Worm (Caenorhabditis elegans) whole organism, L1 larva: ENCODE measurements around the gene srw-66.

Source experiments
- C04F5.9 ChIP-seq: sonication (generic microtip); optimal IDR thresholded peaks from 2 replicates; lab custom pipeline; 2016; ENCODE audit warnings: missing genetic modification characterization, missing compliant biosample characterization
- C16A3.4 ChIP-seq: fragments of 150-350 bp; optimal IDR thresholded peaks from 2 replicates; lab custom pipeline; 2014; ENCODE audit warnings: missing biosample characterization, missing genetic modification characterization
- aha-1 ChIP-seq: fragments of 150-350 bp; optimal IDR thresholded peaks from 2 replicates; lab custom pipeline; 2014; ENCODE audit warnings: missing biosample characterization, missing genetic modification characterization
- alr-1 ChIP-seq: fragments of 200-800 bp; sonication (Bioruptor generic); optimal IDR thresholded peaks from 2 replicates; lab custom pipeline; 2018; ENCODE audit warnings: borderline replicate concordance, mild to moderate bottlenecking, missing genetic modification characterization, missing compliant biosample characterization
- ama-1 ChIP-seq: fragments of 150-350 bp; optimal IDR thresholded peaks from 2 replicates; lab custom pipeline; 2014
- blmp-1 ChIP-seq: fragments of 150-350 bp; optimal IDR thresholded peaks from 2 replicates; lab custom pipeline; 2014; ENCODE audit warnings: missing biosample characterization, missing genetic modification characterization
- ceh-63 ChIP-seq: fragments of 200-800 bp; sonication (Bioruptor generic); optimal IDR thresholded peaks from 2 replicates; lab custom pipeline; 2018; ENCODE audit warnings: mild to moderate bottlenecking, missing genetic modification characterization, missing compliant biosample characterization
- ceh-82 ChIP-seq, 3 experiments: fragments of 150-350 bp in 1 of 3; sonication (generic microtip) in 2 of 3; optimal IDR thresholded peaks; 2 replicates each; lab custom pipeline; 2014 to 2017; ENCODE audit warnings: missing biosample characterization in 3 of 3, missing genetic modification characterization in 3 of 3
- ceh-90 ChIP-seq: sonication (generic microtip); optimal IDR thresholded peaks from 2 replicates; lab custom pipeline; 2016; ENCODE audit warnings: missing genetic modification characterization, missing compliant biosample characterization
- ces-1 ChIP-seq: fragments of 150-350 bp; optimal IDR thresholded peaks from 2 replicates; lab custom pipeline; 2014; ENCODE audit warnings: missing biosample characterization, missing genetic modification reagents, missing genetic modification characterization
- dpl-1 ChIP-seq, 3 experiments: fragments of 150-350 bp in 2 of 3; sonication (generic microtip) in 1 of 3; optimal IDR thresholded peaks; 2 replicates each; lab custom pipeline; 2014 to 2017; ENCODE audit warnings: missing biosample characterization in 3 of 3, missing genetic modification characterization in 3 of 3, missing genetic modification reagents in 3 of 3
- efl-1 ChIP-seq, 4 experiments: fragments of 150-350 bp; optimal IDR thresholded peaks in 3 of 4; peaks in 1 of 4; 1 replicate in 1 of 4; 2 replicates in 3 of 4; lab custom pipeline; 2014; ENCODE audit warnings: missing biosample characterization in 2 of 4, missing genetic modification characterization in 2 of 4, missing genetic modification reagents in 2 of 4
- egl-13 ChIP-seq: sonication (generic microtip); optimal IDR thresholded peaks from 2 replicates; lab custom pipeline; 2016; ENCODE audit warnings: missing genotype, missing genetic modification reagents, missing genetic modification characterization, missing compliant biosample characterization
- egl-27 ChIP-seq, 2 experiments: fragments of 150-350 bp in 1 of 2; sonication (generic microtip); optimal IDR thresholded peaks; 3 replicates each; lab custom pipeline; 2017 to 2018; ENCODE audit warnings: missing biosample characterization in 2 of 2, missing genetic modification characterization in 2 of 2, missing genetic modification reagents in 2 of 2
- elt-3 ChIP-seq, 6 experiments: fragments of 150-350 bp in 1 of 6; sonication (generic microtip); optimal IDR thresholded peaks; 2 replicates each; lab custom pipeline; 2017 to 2018; ENCODE audit warnings: missing biosample characterization in 6 of 6, missing genetic modification characterization in 6 of 6, inconsistent platforms in 1 of 6
- ets-5 ChIP-seq: fragments of 200-800 bp; sonication (Bioruptor generic); IDR thresholded peaks from 2 replicates; pipeline ENCODE4 v1.3.6; 2022; ENCODE audit warnings: missing genetic modification characterization, missing compliant biosample characterization
- fkh-10 ChIP-seq: sonication (generic microtip); optimal IDR thresholded peaks from 2 replicates; lab custom pipeline; 2017; ENCODE audit warnings: missing biosample characterization, missing genetic modification reagents, missing genetic modification characterization
- hlh-4 ChIP-seq: sonication (generic microtip); optimal IDR thresholded peaks from 2 replicates; lab custom pipeline; 2016; ENCODE audit warnings: mild to moderate bottlenecking, missing genetic modification characterization, missing compliant biosample characterization
- isw-1 ChIP-seq: fragments of 200-800 bp; sonication (Bioruptor generic); IDR thresholded peaks from 2 replicates; pipeline ENCODE4 v1.3.6; 2022; ENCODE audit warnings: missing genetic modification characterization, missing compliant biosample characterization
- jun-1 ChIP-seq: fragments of 150-350 bp; optimal IDR thresholded peaks from 2 replicates; lab custom pipeline; 2014; ENCODE audit warnings: missing biosample characterization, missing genetic modification reagents, missing genetic modification characterization
- lin-13 ChIP-seq: fragments of 150-350 bp; optimal IDR thresholded peaks from 2 replicates; lab custom pipeline; 2014; ENCODE audit warnings: missing biosample characterization, missing genetic modification reagents, missing genetic modification characterization
- lin-14 ChIP-seq: fragments of 200-800 bp; sonication (Bioruptor generic); optimal IDR thresholded peaks from 2 replicates; lab custom pipeline; 2018; ENCODE audit warnings: mild to moderate bottlenecking, missing genetic modification characterization, moderate library complexity, missing compliant biosample characterization
- lin-35 ChIP-seq, 2 experiments: fragments of 150-350 bp; optimal IDR thresholded peaks; 2 replicates each; lab custom pipeline; 2014; ENCODE audit warnings: missing biosample characterization in 2 of 2, missing genetic modification characterization in 2 of 2, missing genetic modification reagents in 2 of 2
- lin-39 ChIP-seq: fragments of 150-350 bp; optimal IDR thresholded peaks from 2 replicates; lab custom pipeline; 2014; ENCODE audit warnings: missing biosample characterization, missing genetic modification reagents, missing genetic modification characterization
- lir-3 ChIP-seq: sonication (generic microtip); optimal IDR thresholded peaks from 2 replicates; lab custom pipeline; 2016; ENCODE audit warnings: mild to moderate bottlenecking, missing genetic modification characterization, moderate library complexity, missing compliant biosample characterization; ENCODE audit not compliant: poor library complexity
- lsy-2 ChIP-seq, 2 experiments: fragments of 150-350 bp; optimal IDR thresholded peaks; 2 replicates each; lab custom pipeline; 2014; ENCODE audit warnings: missing biosample characterization in 2 of 2, missing genetic modification characterization in 2 of 2
- mep-1 ChIP-seq: fragments of 150-350 bp; optimal IDR thresholded peaks from 2 replicates; lab custom pipeline; 2014; ENCODE audit warnings: missing biosample characterization, missing genetic modification characterization
- nhr-11 ChIP-seq: fragments of 150-350 bp; optimal IDR thresholded peaks from 2 replicates; lab custom pipeline; 2014; ENCODE audit warnings: missing biosample characterization, missing genetic modification characterization
- nhr-19 ChIP-seq: fragments of 200-800 bp; sonication (Bioruptor generic); conservative IDR thresholded peaks from 2 replicates; pipeline ENCODE4 v1.3.6; 2022; ENCODE audit warnings: missing genetic modification characterization, missing compliant biosample characterization
- nhr-20 ChIP-seq: sonication (generic microtip); optimal IDR thresholded peaks from 2 replicates; lab custom pipeline; 2016; ENCODE audit warnings: mild to moderate bottlenecking, missing genetic modification characterization, missing compliant biosample characterization
- nhr-237 ChIP-seq: fragments of 150-350 bp; optimal IDR thresholded peaks from 2 replicates; lab custom pipeline; 2014; ENCODE audit warnings: missing biosample characterization, missing genetic modification characterization
- nhr-76 ChIP-seq: sonication (generic microtip); optimal IDR thresholded peaks from 2 replicates; lab custom pipeline; 2017; ENCODE audit warnings: missing biosample characterization, missing genetic modification characterization
- nhr-85 ChIP-seq: sonication (generic microtip); peaks from one replicate; lab custom pipeline; 2016; ENCODE audit warnings: missing genetic modification characterization, inconsistent platforms, missing compliant biosample characterization
- pax-3 ChIP-seq: fragments of 200-800 bp; sonication (Bioruptor generic); optimal IDR thresholded peaks from 2 replicates; lab custom pipeline; 2018; ENCODE audit warnings: mild to moderate bottlenecking, missing genetic modification characterization, moderate library complexity, missing compliant biosample characterization
- rnt-1 ChIP-seq: sonication (generic microtip); optimal IDR thresholded peaks from 2 replicates; lab custom pipeline; 2016; ENCODE audit warnings: mild to moderate bottlenecking, missing genetic modification characterization, moderate library complexity, missing compliant biosample characterization
- skn-1 ChIP-seq: fragments of 150-350 bp; optimal IDR thresholded peaks from 2 replicates; lab custom pipeline; 2014; ENCODE audit warnings: missing biosample characterization, missing genetic modification characterization
- snu-23 ChIP-seq: sonication (generic microtip); optimal IDR thresholded peaks from 2 replicates; lab custom pipeline; 2016; ENCODE audit warnings: missing genetic modification characterization, missing compliant biosample characterization
- sptf-1 ChIP-seq: fragments of 150-350 bp; optimal IDR thresholded peaks from 2 replicates; lab custom pipeline; 2014; ENCODE audit warnings: missing biosample characterization, missing genetic modification characterization
- sup-37 ChIP-seq: fragments of 200-800 bp; sonication (Bioruptor generic); optimal IDR thresholded peaks from 2 replicates; lab custom pipeline; 2018; ENCODE audit warnings: mild to moderate bottlenecking, missing genetic modification characterization, missing compliant biosample characterization
- tbx-2 ChIP-seq: sonication (generic microtip); optimal IDR thresholded peaks from 2 replicates; lab custom pipeline; 2016; ENCODE audit warnings: missing genetic modification characterization, missing compliant biosample characterization
- vab-15 ChIP-seq: sonication (generic microtip); optimal IDR thresholded peaks from 2 replicates; lab custom pipeline; 2017; ENCODE audit warnings: missing genotype, mild to moderate bottlenecking, missing genetic modification characterization, missing compliant biosample characterization
- zag-1 ChIP-seq: fragments of 150-350 bp; optimal IDR thresholded peaks from 2 replicates; lab custom pipeline; 2014; ENCODE audit warnings: missing biosample characterization, missing genetic modification characterization
- zip-4 ChIP-seq: fragments of 200-800 bp; sonication (Bioruptor generic); optimal IDR thresholded peaks from 2 replicates; lab custom pipeline; 2018; ENCODE audit warnings: mild to moderate bottlenecking, missing genetic modification characterization, moderate library complexity, missing compliant biosample characterization
- ztf-11 ChIP-seq, 2 experiments: sonication (generic microtip); optimal IDR thresholded peaks; 2 replicates each; lab custom pipeline; 2016 to 2017; ENCODE audit warnings: missing genetic modification characterization in 2 of 2, missing biosample characterization in 1 of 2, missing compliant biosample characterization in 1 of 2

Gene srw-66

ce11 chrII:1246855-1247259 is 24.9 kb downstream of the srw-66 start (continued):
- TF ChIP-seq ceh-63 (GFP tag; lab: Kevin White, UChicago) (no peak), ama-1 (lab: Kevin White, UChicago) (no peak), fkh-10 (GFP tag; lab: Kevin White, UChicago) (peak; percentile 46), ces-1 (GFP tag; lab: Kevin White, UChicago) (no peak), C04F5.9 (peak; percentile 34), rnt-1 (tag; lab: Kevin White, UChicago) (peak; percentile 75)

ce11 chrII:1245783-1246182 is 25.9 kb downstream of the srw-66 start:
- TF ChIP-seq lin-14 (GFP tag; lab: Kevin White, UChicago) (peak; percentile 2), nhr-85 (tag; lab: Kevin White, UChicago) (peak; percentile 55), vab-15 (no peak)
- TF ChIP-seq, all 84 proteins: peak for 2

ce11 chrII:1244420-1244959 is 27.2 kb downstream of the srw-66 start:
- TF ChIP-seq sup-37 (GFP tag; lab: Kevin White, UChicago) (no peak), nhr-85 (tag; lab: Kevin White, UChicago) (peak; percentile 10), blmp-1 (tag; lab: Kevin White, UChicago) (peak; percentile 92), ets-5 (GFP tag; lab: Robert Waterston, UW) (no peak)

ce11 chrII:1242475-1242874 is 29.2 kb downstream of the srw-66 start:
- TF ChIP-seq elt-3 (tag; optimal IDR thresholded peaks at IDR 0.05; lab: Kevin White, UChicago): peak in 1 of 6 experiments; percentile 1
- TF ChIP-seq skn-1 (tag; lab: Kevin White, UChicago): no peak
- TF ChIP-seq mep-1 (tag; lab: Kevin White, UChicago): peak; percentile 30
- peak; percentile 33 to 62 for TF ChIP-seq efl-1 (optimal IDR thresholded peaks at IDR 0.05; lab: Kevin White, UChicago)
- TF ChIP-seq efl-1 (GFP tag; optimal IDR thresholded peaks at IDR 0.05 in 1 of 2; lab: Kevin White, UChicago): peak in 1 of 2 experiments; percentile 72
- peak in 1 of 3 experiments; percentile 60 for TF ChIP-seq ceh-82 (tag; optimal IDR thresholded peaks at IDR 0.05; lab: Kevin White, UChicago)
- TF ChIP-seq sup-37 (GFP tag; lab: Kevin White, UChicago): no peak
- no peak for TF ChIP-seq ceh-90 (tag; lab: Kevin White, UChicago)
- no peak for TF ChIP-seq lir-3
- peak; percentile 53 for TF ChIP-seq lin-14 (GFP tag; lab: Kevin White, UChicago)
- no peak for TF ChIP-seq vab-15
- no peak for TF ChIP-seq nhr-20
- TF ChIP-seq snu-23: no peak
- TF ChIP-seq lin-39 (tag; lab: Kevin White, UChicago): no peak
- no peak; the same call in 1 of the 2 replicates for TF ChIP-seq nhr-19 (GFP tag; lab: Robert Waterston, UW)
- no peak for TF ChIP-seq tbx-2 (tag; lab: Kevin White, UChicago)
- no peak for TF ChIP-seq aha-1 (tag; lab: Kevin White, UChicago)
- no peak for TF ChIP-seq nhr-237
- peak in 1 of 2 experiments; percentile 17 for TF ChIP-seq lsy-2 (tag; optimal IDR thresholded peaks at IDR 0.05; lab: Kevin White, UChicago)
- TF ChIP-seq alr-1 (tag; lab: Kevin White, UChicago): no peak
- TF ChIP-seq zag-1 (tag; lab: Kevin White, UChicago): no peak
- TF ChIP-seq nhr-85 (tag; lab: Kevin White, UChicago): peak; percentile 6
- no peak for TF ChIP-seq hlh-4 (tag; lab: Kevin White, UChicago)
- TF ChIP-seq egl-13: no peak
- no peak for TF ChIP-seq lin-13 (GFP tag; lab: Kevin White, UChicago)
- no peak for TF ChIP-seq jun-1 (tag; lab: Kevin White, UChicago)
- peak in 1 of 2 experiments; percentile 7 for TF ChIP-seq lin-35 (GFP tag; optimal IDR thresholded peaks at IDR 0.05; lab: Kevin White, UChicago)
- TF ChIP-seq rnt-1 (tag; lab: Kevin White, UChicago): peak; percentile 31
- TF ChIP-seq zip-4 (GFP tag; lab: Kevin White, UChicago): no peak
- TF ChIP-seq C16A3.4 (tag; lab: Kevin White, UChicago): no peak
- no peak for TF ChIP-seq nhr-76 (tag; lab: Kevin White, UChicago)
- TF ChIP-seq blmp-1 (tag; lab: Kevin White, UChicago): peak; percentile 66
- TF ChIP-seq egl-27 (tag; optimal IDR thresholded peaks at IDR 0.05; lab: Kevin White, UChicago): no peak
- no peak for TF ChIP-seq fkh-10 (GFP tag; lab: Kevin White, UChicago)
- no peak for TF ChIP-seq ama-1 (lab: Kevin White, UChicago)
- no peak for TF ChIP-seq isw-1 (GFP tag; lab: Robert Waterston, UW)
- TF ChIP-seq ztf-11 (tag; optimal IDR thresholded peaks at IDR 0.05; lab: Kevin White, UChicago): no peak
- no peak for TF ChIP-seq nhr-11 (tag; lab: Kevin White, UChicago)
- TF ChIP-seq sptf-1: no peak
- no peak for TF ChIP-seq dpl-1 (GFP tag; optimal IDR thresholded peaks at IDR 0.05; lab: Kevin White, UChicago)
- no peak for TF ChIP-seq pax-3 (tag; lab: Kevin White, UChicago)
